Worm (Caenorhabditis elegans): Measurements from ENCODE around the gene Y55F3BL.4.

The Y55F3BL.4 gene

DNA sequence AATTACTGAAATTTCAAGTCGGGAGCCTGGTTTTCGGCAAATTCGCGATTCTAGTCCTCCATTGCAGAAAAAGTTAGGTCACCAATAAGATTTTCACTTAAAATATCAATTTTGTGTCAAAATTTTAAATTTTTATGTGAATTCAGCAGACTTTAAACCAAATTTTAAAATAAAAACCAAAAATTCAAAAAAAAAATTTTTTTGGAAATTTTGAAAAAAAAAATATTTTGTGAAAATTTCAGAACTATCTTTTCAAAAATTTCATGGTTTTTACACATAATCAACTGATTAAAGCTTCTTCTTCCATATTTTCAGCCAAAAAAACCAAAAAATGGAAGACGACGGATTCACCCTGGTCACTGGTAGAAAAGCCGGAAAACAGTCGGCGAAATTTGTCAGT, at the start of gene Y55F3BL.4:
Y55F3BL.4 (plus strand) TSS at position 301 of the 400 bp plus-strand sequence.
- TF ChIP-seq elt-2 (tag; optimal IDR thresholded peaks at IDR 0.05) (no peak), fkh-10 (GFP tag; optimal IDR thresholded peaks at IDR 0.05) (no peak), tbx-2 (tag; optimal IDR thresholded peaks at IDR 0.05) (no peak), ceh-90 (tag; optimal IDR thresholded peaks at IDR 0.05) (no peak), pax-3 (tag; optimal IDR thresholded peaks at IDR 0.05) (no peak), mep-1 (tag; optimal IDR thresholded peaks at IDR 0.05) (no peak), egl-13 (tag; optimal IDR thresholded peaks at IDR 0.05) (no peak), aly-2 (tag; optimal IDR thresholded peaks at IDR 0.05) (no peak), grh-1 (GFP tag; IDR thresholded peaks at IDR 0.05) (no peak), lsy-2 (tag; optimal IDR thresholded peaks at IDR 0.05) (no peak), ceh-8 (GFP tag; optimal IDR thresholded peaks at IDR 0.05) (no peak), nhr-84 (tag; optimal IDR thresholded peaks at IDR 0.05) (no peak), snpc-4 (tag; optimal IDR thresholded peaks at IDR 0.05) (no peak), unc-130 (tag; optimal IDR thresholded peaks at IDR 0.05) (no peak), pag-3 (tag; optimal IDR thresholded peaks at IDR 0.05; ENCODE audit: borderline replicate concordance, insufficient read depth) (no peak), isw-1 (GFP tag; IDR thresholded peaks at IDR 0.05) (no peak), mdl-1 (tag; optimal IDR thresholded peaks at IDR 0.05) (no peak)

DNA sequence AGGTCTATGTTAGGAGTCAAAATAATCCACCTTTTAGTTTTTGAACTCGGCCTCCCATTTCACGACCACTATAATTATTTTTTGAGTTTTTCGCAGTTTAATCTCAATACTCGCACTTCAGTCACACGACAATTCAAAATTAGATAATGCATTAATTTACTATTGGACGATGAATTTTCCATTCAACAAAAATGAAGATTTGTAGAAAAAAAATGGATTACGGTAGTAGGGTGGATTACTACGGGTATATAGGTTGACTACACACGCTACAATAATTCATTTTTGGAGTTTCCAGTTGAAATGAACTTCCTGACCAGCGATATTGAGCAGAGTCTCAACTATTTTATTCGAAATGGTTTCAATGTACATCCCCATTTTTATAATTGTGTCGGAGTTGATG, 48.5 kb upstream of the Y55F3BL.4 start, which contains the start of gene srt-23:
srt-23 (plus strand) TSS at position 301 of the 400 bp plus-strand sequence.
- no peak for TF ChIP-seq aha-1 (tag; optimal IDR thresholded peaks at IDR 0.05)
- no peak for TF ChIP-seq ceh-63 (GFP tag; optimal IDR thresholded peaks at IDR 0.05)
- no peak for TF ChIP-seq hlh-4 (tag; optimal IDR thresholded peaks at IDR 0.05)

DNA sequence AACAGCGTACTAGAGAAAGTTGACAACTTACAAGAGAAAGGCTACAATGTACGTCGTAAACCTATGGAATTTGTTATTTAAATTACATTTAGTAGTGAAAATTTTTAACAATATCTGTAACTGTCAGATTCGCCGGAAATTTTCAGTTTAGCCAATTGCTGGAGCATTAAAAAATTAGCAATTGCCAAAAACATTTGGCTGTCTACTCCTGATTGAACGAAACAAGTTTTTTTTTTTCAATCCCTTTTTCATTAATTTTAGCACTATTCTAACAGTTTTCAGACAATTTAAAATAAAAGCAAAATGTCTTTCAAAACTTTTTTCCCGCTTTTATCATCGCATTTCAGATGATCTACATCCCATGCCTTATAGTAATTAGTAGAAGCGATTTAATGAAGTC, 47.9 kb upstream of the Y55F3BL.4 start:
- no peak for TF ChIP-seq swsn-7 (tag; optimal IDR thresholded peaks at IDR 0.05)
- TF ChIP-seq mef-2 (tag; optimal IDR thresholded peaks at IDR 0.05) = no peak
- TF ChIP-seq fkh-4 (tag; optimal IDR thresholded peaks at IDR 0.05; ENCODE audit: borderline replicate concordance) = no peak
- no peak for TF ChIP-seq lin-13 (GFP tag; optimal IDR thresholded peaks at IDR 0.05)
- no peak for TF ChIP-seq ceh-82 (tag; optimal IDR thresholded peaks at IDR 0.05)
- TF ChIP-seq lin-35 (GFP tag; optimal IDR thresholded peaks at IDR 0.05) = no peak
- TF ChIP-seq sox-4 (tag; optimal IDR thresholded peaks at IDR 0.05) = no peak
- TF ChIP-seq hpl-2 (GFP tag; optimal IDR thresholded peaks at IDR 0.05) = no peak
- TF ChIP-seq fkh-8 (tag; optimal IDR thresholded peaks at IDR 0.05) = no peak
- no peak for TF ChIP-seq unc-62 (GFP tag; optimal IDR thresholded peaks at IDR 0.05)
- TF ChIP-seq rnt-1 (tag; optimal IDR thresholded peaks at IDR 0.05) = no peak
- TF ChIP-seq hlh-17 (GFP tag; optimal IDR thresholded peaks at IDR 0.05; ENCODE audit: borderline replicate concordance) = no peak

DNA sequence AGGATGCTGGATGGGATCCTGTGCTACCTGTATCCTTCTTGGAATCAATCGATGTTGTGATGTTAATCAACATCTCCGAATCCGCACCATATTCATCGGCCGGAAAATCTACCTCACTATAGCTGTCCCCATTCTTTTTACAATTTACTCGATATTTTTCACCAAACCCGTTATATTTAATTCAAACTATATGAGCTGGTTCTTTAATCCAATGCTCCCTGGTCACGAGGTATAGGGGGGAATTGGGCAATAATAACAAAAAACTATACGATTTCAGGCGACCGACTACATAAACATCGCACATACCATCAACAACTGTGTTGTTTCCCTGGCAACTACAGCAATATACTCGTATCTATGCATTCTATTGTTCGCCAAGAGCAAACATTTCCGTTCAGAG, 47.4 kb upstream of the Y55F3BL.4 start:
- TF ChIP-seq zag-1 (tag; optimal IDR thresholded peaks at IDR 0.05) = no peak
- no peak for TF ChIP-seq efl-1 (optimal IDR thresholded peaks at IDR 0.05)
- TF ChIP-seq efl-1 (GFP tag; optimal IDR thresholded peaks at IDR 0.05 in 1 of 2) = peak in 1 of 2 experiments; percentile 57

DNA sequence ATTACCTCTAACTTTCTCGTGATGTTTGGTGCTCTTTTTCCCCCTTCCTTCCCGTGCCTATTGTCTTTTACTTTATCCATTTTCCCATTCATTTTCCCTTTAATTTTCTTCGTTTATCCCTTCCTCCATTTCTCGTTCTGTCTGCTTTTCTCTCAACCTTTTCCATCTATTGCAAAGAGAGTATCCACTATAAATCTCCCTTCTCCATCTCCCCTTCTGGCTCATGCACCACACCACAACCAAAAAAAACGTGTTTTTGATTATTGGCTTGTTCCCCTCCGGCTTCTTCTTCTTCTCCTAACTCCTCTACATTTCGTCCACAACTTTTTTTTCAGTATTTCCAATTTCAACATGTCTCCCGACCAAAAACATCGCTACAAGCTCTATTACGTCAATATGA, 44.6 kb upstream of the Y55F3BL.4 start, which contains the start of gene gst-40:
gst-40 (plus strand) TSS at position 236 of the 400 bp plus-strand sequence.
- TF ChIP-seq rnt-1 (tag; optimal IDR thresholded peaks at IDR 0.05) (no peak), dsc-1 (tag; optimal IDR thresholded peaks at IDR 0.05) (peak; percentile 80), nhr-85 (tag) (no peak), ceh-8 (GFP tag; optimal IDR thresholded peaks at IDR 0.05) (no peak), C34B4.2 (tag; optimal IDR thresholded peaks at IDR 0.05) (no peak), ceh-90 (tag; optimal IDR thresholded peaks at IDR 0.05) (no peak), hlh-4 (tag; optimal IDR thresholded peaks at IDR 0.05) (no peak), efl-1 (optimal IDR thresholded peaks at IDR 0.05) (no peak), efl-1 (GFP tag; optimal IDR thresholded peaks at IDR 0.05 in 1 of 2) (peak in 1 of 2 experiments; percentile 86), tbx-2 (tag; optimal IDR thresholded peaks at IDR 0.05) (peak; percentile 5), lin-13 (GFP tag; optimal IDR thresholded peaks at IDR 0.05) (no peak), fkh-4 (tag; optimal IDR thresholded peaks at IDR 0.05; ENCODE audit: borderline replicate concordance) (peak; percentile 16), nhr-47 (tag; optimal IDR thresholded peaks at IDR 0.05) (no peak), pqm-1 (tag; optimal IDR thresholded peaks at IDR 0.05) (no peak), elt-3 (tag; optimal IDR thresholded peaks at IDR 0.05) (no peak), ets-5 (GFP tag; IDR thresholded peaks at IDR 0.05) (no peak), fkh-8 (tag; optimal IDR thresholded peaks at IDR 0.05) (peak; percentile 46)
